Fruit fly (Drosophila melanogaster) whole organism, wandering third instar larva: Measurements from ENCODE around the gene et.

Experiments used
- Abd-B ChIP-seq: fragments of >200 bp; optimal IDR thresholded peaks from 2 replicates; lab custom pipeline; 2017; ENCODE audit warnings: missing biosample characterization, missing genetic modification characterization
- CG32264 ChIP-seq: fragments of 200-800 bp; sonication (Bioruptor generic); optimal IDR thresholded peaks from 2 replicates; lab custom pipeline; 2016; ENCODE audit warnings: missing biosample characterization, missing genetic modification characterization
- CG9705 ChIP-seq: fragments of 200-800 bp; sonication (Bioruptor generic); optimal IDR thresholded peaks from 2 replicates; lab custom pipeline; 2018; ENCODE audit warnings: missing biosample characterization, mild to moderate bottlenecking, missing genetic modification characterization
- CrebA ChIP-seq: fragments of 200-800 bp; sonication (Bioruptor generic); optimal IDR thresholded peaks from 2 replicates; lab custom pipeline; 2016; ENCODE audit warnings: missing biosample characterization, mild to moderate bottlenecking, missing genetic modification characterization, borderline replicate concordance
- Dfd ChIP-seq: fragments of >200 bp; optimal IDR thresholded peaks from 2 replicates; lab custom pipeline; 2017; ENCODE audit warnings: missing biosample characterization, missing genetic modification characterization
- Dif ChIP-seq: fragments of 200-275, 200-300 bp; sonication (Bioruptor generic); optimal IDR thresholded peaks from 2 replicates; lab custom pipeline; 2018; ENCODE audit warnings: missing biosample characterization, missing genetic modification characterization; ENCODE audit not compliant: partially characterized antibody
- GATAd ChIP-seq: sonication (Bioruptor generic); optimal IDR thresholded peaks from 2 replicates; lab custom pipeline; 2016; ENCODE audit warnings: missing biosample characterization, missing genetic modification characterization
- HLH106 ChIP-seq: fragments of 200-800 bp; optimal IDR thresholded peaks from 3 replicates; lab custom pipeline; 2019; ENCODE audit warnings: missing biosample characterization, mild to moderate bottlenecking, missing genetic modification characterization, moderate library complexity
- Hnf4 ChIP-seq: fragments of 200-800 bp; sonication (Bioruptor generic); optimal IDR thresholded peaks from 2 replicates; lab custom pipeline; 2016; ENCODE audit warnings: missing biosample characterization, mild to moderate bottlenecking, missing genetic modification characterization
- Hr78 ChIP-seq: fragments of >200 bp; optimal IDR thresholded peaks from 2 replicates; lab custom pipeline; 2017; ENCODE audit warnings: missing biosample characterization, missing genetic modification characterization
- Hr83 ChIP-seq: fragments of 200-300 bp; sonication (Bioruptor generic); optimal IDR thresholded peaks from 2 replicates; lab custom pipeline; 2016; ENCODE audit warnings: missing biosample characterization, mild to moderate bottlenecking, missing genetic modification characterization, moderate library complexity; ENCODE audit not compliant: poor library complexity, severe bottlenecking
- Jra ChIP-seq: sonication (Bioruptor generic); optimal IDR thresholded peaks from 2 replicates; lab custom pipeline; 2016; ENCODE audit warnings: missing biosample characterization, missing genetic modification characterization
- Mio ChIP-seq: sonication (Bioruptor generic); optimal IDR thresholded peaks from 2 replicates; lab custom pipeline; 2016; ENCODE audit warnings: missing biosample characterization, missing genetic modification characterization
- N ChIP-seq: fragments of >200 bp; optimal IDR thresholded peaks from 2 replicates; lab custom pipeline; 2018; ENCODE audit warnings: missing biosample characterization, missing external identifiers, missing genetic modification characterization
- OdsH ChIP-seq: fragments of 200-800 bp; sonication (Bioruptor generic); optimal IDR thresholded peaks from 2 replicates; lab custom pipeline; 2016; ENCODE audit warnings: missing biosample characterization, mild to moderate bottlenecking, missing genetic modification characterization
- Rel ChIP-seq, 2 experiments: fragments of 200-800 bp; sonication (Bioruptor generic) in 1 of 2; optimal IDR thresholded peaks; 2 replicates in 1 of 2; 3 replicates in 1 of 2; lab custom pipeline; 2016 to 2019; ENCODE audit warnings: mild to moderate bottlenecking in 2 of 2, missing biosample characterization in 2 of 2, missing genetic modification characterization in 2 of 2, moderate library complexity in 1 of 2
- Sp1 ChIP-seq: fragments of 200-800 bp; sonication (Bioruptor generic); optimal IDR thresholded peaks from 3 replicates; lab custom pipeline; 2019; ENCODE audit warnings: missing biosample characterization, mild to moderate bottlenecking, missing genetic modification characterization, moderate library complexity
- Vsx2 ChIP-seq: fragments of 200-300, 225-300 bp; sonication (Bioruptor generic); optimal IDR thresholded peaks from 2 replicates; lab custom pipeline; 2018; ENCODE audit warnings: missing biosample characterization, missing genetic modification characterization; ENCODE audit not compliant: partially characterized antibody
- br ChIP-seq: fragments of 200-800 bp; sonication (Bioruptor generic); optimal IDR thresholded peaks from 2 replicates; lab custom pipeline; 2016; ENCODE audit warnings: missing biosample characterization, missing genetic modification characterization
- dl ChIP-seq, 2 experiments: fragments of 175-275, 200-275 bp in 1 of 2; fragments of 200-275 bp in 1 of 2; sonication (Bioruptor generic); optimal IDR thresholded peaks; lab custom pipeline; 2018; ENCODE audit warnings: mild to moderate bottlenecking in 2 of 2, missing biosample characterization in 2 of 2, missing genetic modification characterization in 2 of 2, moderate library complexity in 2 of 2; ENCODE audit not compliant: partially characterized antibody in 2 of 2, insufficient read depth in 1 of 2
- dmrt93B ChIP-seq: fragments of 200-800 bp; sonication (Bioruptor generic); optimal IDR thresholded peaks from 2 replicates; lab custom pipeline; 2018; ENCODE audit warnings: missing biosample characterization, mild to moderate bottlenecking, missing genetic modification characterization
- dsf ChIP-seq: sonication (Bioruptor generic); optimal IDR thresholded peaks from 2 replicates; lab custom pipeline; 2016; ENCODE audit warnings: missing biosample characterization, missing genetic modification characterization, borderline replicate concordance
- ey ChIP-seq: fragments of 200-800 bp; sonication (Bioruptor generic); optimal IDR thresholded peaks from 2 replicates; lab custom pipeline; 2016; ENCODE audit warnings: missing biosample characterization, missing genetic modification characterization
- foxo ChIP-seq, 2 experiments: fragments of 200-800 bp; sonication (Bioruptor generic); optimal IDR thresholded peaks; 2 replicates in 1 of 2; 3 replicates in 1 of 2; lab custom pipeline; 2016 to 2017; ENCODE audit warnings: missing biosample characterization in 2 of 2, missing genetic modification characterization in 2 of 2
- fru ChIP-seq: fragments of 200-800 bp; sonication (Bioruptor generic); optimal IDR thresholded peaks from 3 replicates; lab custom pipeline; 2016; ENCODE audit warnings: missing biosample characterization, mild to moderate bottlenecking, missing genetic modification characterization
- h ChIP-seq: fragments of 200-800 bp; sonication (Bioruptor generic); optimal IDR thresholded peaks from 3 replicates; lab custom pipeline; 2016; ENCODE audit warnings: missing biosample characterization, mild to moderate bottlenecking, missing genetic modification characterization
- jim ChIP-seq: fragments of 175-275, 200-325 bp; sonication (Bioruptor generic); optimal IDR thresholded peaks from 2 replicates; lab custom pipeline; 2016; ENCODE audit warnings: missing biosample characterization, mild to moderate bottlenecking, missing genetic modification characterization
- psq ChIP-seq: fragments of 200-800 bp; sonication (Bioruptor generic); optimal IDR thresholded peaks from 3 replicates; lab custom pipeline; 2017; ENCODE audit warnings: missing biosample characterization, mild to moderate bottlenecking, missing genetic modification characterization, moderate library complexity
- rgr ChIP-seq: fragments of 200-800 bp; sonication (Bioruptor generic); optimal IDR thresholded peaks from 3 replicates; lab custom pipeline; 2016; ENCODE audit warnings: missing biosample characterization, mild to moderate bottlenecking, missing genetic modification characterization
- sage ChIP-seq: fragments of 200-800 bp; sonication (Bioruptor generic); optimal IDR thresholded peaks from 2 replicates; lab custom pipeline; 2016; ENCODE audit warnings: missing biosample characterization, mild to moderate bottlenecking, missing genetic modification characterization
- sv ChIP-seq: fragments of 200-800 bp; sonication (Bioruptor generic); optimal IDR thresholded peaks from 3 replicates; lab custom pipeline; 2016; ENCODE audit warnings: missing biosample characterization, missing genetic modification characterization
- usp ChIP-seq: fragments of >200 bp; optimal IDR thresholded peaks from 2 replicates; lab custom pipeline; 2017; ENCODE audit warnings: missing biosample characterization, missing genetic modification characterization
- woc ChIP-seq: sonication (Bioruptor generic); optimal IDR thresholded peaks from 2 replicates; lab custom pipeline; 2016; ENCODE audit warnings: missing biosample characterization, mild to moderate bottlenecking, missing genetic modification characterization

The et gene

dm6 chrX:19694792-19695558 is 19.3 kb upstream of the et start, which contains the start of gene CG14229:
TSS of gene CG14229 (minus strand) at chrX:19695250.
- TF ChIP-seq ey (GFP tag; lab: Kevin White, UChicago): peak; percentile 8
- TF ChIP-seq Rel (GFP tag; optimal IDR thresholded peaks at IDR 0.05; lab: Kevin White, UChicago): no peak
- TF ChIP-seq Rel (tag; optimal IDR thresholded peaks at IDR 0.05; lab: Kevin White, UChicago): peak; percentile 36
- peak in 1 of 2 experiments; percentile 28 for TF ChIP-seq foxo (GFP tag; optimal IDR thresholded peaks at IDR 0.05; lab: Kevin White, UChicago)
- TF ChIP-seq Dif (GFP tag; lab: Kevin White, UChicago): no peak
- TF ChIP-seq Hnf4 (GFP tag; lab: Kevin White, UChicago): peak; percentile 41
- TF ChIP-seq dl (GFP tag; optimal IDR thresholded peaks at IDR 0.05; lab: Kevin White, UChicago; ENCODE audit: insufficient read depth in 1 of 2, partially characterized antibody in 2 of 2): no peak
- peak; percentile 20 for TF ChIP-seq woc
- peak; percentile 8 for TF ChIP-seq fru (GFP tag; lab: Kevin White, UChicago)
- TF ChIP-seq psq (GFP tag; lab: Kevin White, UChicago): no peak
- peak; percentile 30 for TF ChIP-seq h

DNA sequence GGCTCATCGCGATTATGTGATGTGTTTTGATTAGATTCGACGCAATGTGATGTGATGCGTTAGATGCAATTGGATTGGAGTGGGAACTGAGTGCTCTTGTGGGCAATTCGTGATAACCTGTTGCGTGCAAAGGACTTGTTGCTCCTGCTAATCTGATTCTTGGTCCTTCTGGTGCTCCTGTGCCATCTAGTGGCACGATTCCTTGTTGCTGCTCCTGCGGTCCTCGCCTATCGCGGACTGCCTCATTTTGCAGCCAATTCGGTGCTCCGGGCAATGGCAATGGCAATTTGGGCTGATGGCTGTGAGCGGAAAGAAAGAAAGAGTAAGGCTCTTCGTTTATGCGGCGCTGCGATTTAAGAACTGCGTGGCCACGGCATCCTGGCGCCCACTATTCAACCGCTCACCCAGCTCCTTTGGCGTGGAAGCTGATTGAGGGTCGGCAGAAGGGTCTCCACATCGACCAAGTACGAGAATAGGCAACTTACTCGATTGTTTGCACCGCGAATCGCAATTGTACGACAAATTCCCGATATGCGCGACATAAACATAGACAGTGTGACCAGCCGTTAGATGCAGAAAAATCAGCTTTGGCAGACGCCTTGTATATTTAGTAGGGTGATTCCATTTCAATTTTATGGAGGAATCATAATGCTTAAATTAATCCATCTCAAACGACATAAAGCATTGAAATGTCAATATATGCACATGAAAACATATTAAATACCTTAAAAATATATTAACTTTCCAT is 17.4 kb upstream of the et start, which contains the start of gene Mer:
TSS of gene Mer (minus strand) at position 550 of the 748 bp plus-strand sequence.
- peak; percentile 9 for TF ChIP-seq Jra (GFP tag; lab: Kevin White, UChicago)
- TF ChIP-seq Dif (GFP tag; lab: Kevin White, UChicago): no peak
- peak; percentile 14 for TF ChIP-seq GATAd
- TF ChIP-seq dmrt93B: peak; percentile 12
- TF ChIP-seq CG9705 (GFP tag; lab: Kevin White, UChicago): peak; percentile 55
- TF ChIP-seq ey (GFP tag; lab: Kevin White, UChicago): peak; percentile 82
- peak; percentile 84 for TF ChIP-seq br
- TF ChIP-seq OdsH: peak; percentile 80
- TF ChIP-seq Dfd (GFP tag; lab: Kevin White, UChicago): no peak
- no peak for TF ChIP-seq dl (GFP tag; optimal IDR thresholded peaks at IDR 0.05; lab: Kevin White, UChicago; ENCODE audit: insufficient read depth in 1 of 2, partially characterized antibody in 2 of 2)
- peak; percentile 88 for TF ChIP-seq fru (GFP tag; lab: Kevin White, UChicago)
- TF ChIP-seq Sp1 (GFP tag; lab: Kevin White, UChicago): peak; percentile 84
- peak; percentile 87 for TF ChIP-seq HLH106 (tag; lab: Kevin White, UChicago)
- peak in 1 of 2 experiments; percentile 85 for TF ChIP-seq foxo (GFP tag; optimal IDR thresholded peaks at IDR 0.05; lab: Kevin White, UChicago)
- TF ChIP-seq rgr: peak; percentile 84
- TF ChIP-seq Rel (GFP tag; optimal IDR thresholded peaks at IDR 0.05; lab: Kevin White, UChicago): no peak
- TF ChIP-seq Rel (tag; optimal IDR thresholded peaks at IDR 0.05; lab: Kevin White, UChicago): peak; percentile 72
- TF ChIP-seq Hr83: peak; percentile 40
- TF ChIP-seq woc: peak; percentile 82
- peak; percentile 62 for TF ChIP-seq sv
- TF ChIP-seq psq (GFP tag; lab: Kevin White, UChicago): peak; percentile 51
- peak; percentile 84 for TF ChIP-seq h
- no peak for TF ChIP-seq jim
- TF ChIP-seq CrebA: no peak

dm6 chrX:19690050-19690449 is 14.4 kb upstream of the et start:
- TF ChIP-seq Hnf4 (GFP tag; lab: Kevin White, UChicago) (no peak), woc (no peak), ey (GFP tag; lab: Kevin White, UChicago) (no peak), CrebA (no peak), Sp1 (GFP tag; lab: Kevin White, UChicago) (no peak), N (no peak), sage (no peak), dmrt93B (no peak), sv (no peak), foxo (GFP tag; optimal IDR thresholded peaks at IDR 0.05; lab: Kevin White, UChicago) (no peak), Rel (GFP tag; optimal IDR thresholded peaks at IDR 0.05; lab: Kevin White, UChicago) (no peak), Rel (tag; optimal IDR thresholded peaks at IDR 0.05; lab: Kevin White, UChicago) (no peak), HLH106 (tag; lab: Kevin White, UChicago) (no peak)

DNA sequence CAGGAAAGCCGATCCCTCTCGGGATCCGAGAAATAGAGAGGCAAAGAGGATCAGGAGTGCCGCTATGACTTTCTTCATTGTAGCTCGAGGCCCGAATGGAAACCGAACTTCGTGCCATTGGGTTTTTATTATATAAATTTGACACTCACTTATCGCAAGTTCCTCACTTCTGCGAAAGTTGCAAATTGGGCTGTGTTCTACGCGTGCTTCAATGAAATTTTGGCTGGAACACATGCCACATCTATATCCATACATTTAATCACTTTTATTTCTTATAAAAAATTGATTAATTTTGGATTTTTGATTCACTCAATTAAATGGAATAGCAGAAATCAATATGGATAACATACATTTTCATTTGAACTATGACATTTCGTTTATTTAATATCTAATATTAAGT is 13.2 kb upstream of the et start, which contains the start of gene CG14227:
TSS of gene CG14227 (minus strand) at position 101 of the 400 bp plus-strand sequence.
- TF ChIP-seq Rel (GFP tag; optimal IDR thresholded peaks at IDR 0.05; lab: Kevin White, UChicago) (no peak), Rel (tag; optimal IDR thresholded peaks at IDR 0.05; lab: Kevin White, UChicago) (no peak), dsf (GFP tag; lab: Kevin White, UChicago) (no peak), Dfd (GFP tag; lab: Kevin White, UChicago) (no peak), Mio (no peak), Abd-B (no peak), woc (no peak), N (no peak), Hr83 (no peak), CG32264 (GFP tag; lab: Kevin White, UChicago) (no peak), OdsH (no peak), CG9705 (GFP tag; lab: Kevin White, UChicago) (no peak), GATAd (no peak), dmrt93B (no peak), usp (GFP tag; lab: Kevin White, UChicago) (no peak), Vsx2 (GFP tag; lab: Kevin White, UChicago) (no peak), sv (no peak), Hr78 (GFP tag; lab: Kevin White, UChicago) (no peak), fru (GFP tag; lab: Kevin White, UChicago) (no peak)
